Worm (Caenorhabditis elegans) whole organism, L4/young adult: Measurements from ENCODE around the gene srh-21.

Experiments used
- W03F9.2 ChIP-seq: fragments of 150-350 bp; optimal IDR thresholded peaks from 2 replicates; lab custom pipeline; 2014; ENCODE audit warnings: missing biosample characterization, missing genetic modification characterization
- dao-5 ChIP-seq: sonication (generic microtip); optimal IDR thresholded peaks from 2 replicates; lab custom pipeline; 2016; ENCODE audit warnings: missing genotype, missing genetic modification characterization, moderate library complexity, missing compliant biosample characterization
- him-1 ChIP-seq: sonication (generic microtip); optimal IDR thresholded peaks from 2 replicates; lab custom pipeline; 2016; ENCODE audit warnings: missing genotype, missing genetic modification reagents, missing genetic modification characterization, missing compliant biosample characterization

Gene srh-21

ce11 chrV:4903696-4904095 is 22.8 kb upstream of the srh-21 start, which contains the start of gene ugt-8:
ugt-8 (plus strand) TSS chrV:4903930.
- TF ChIP-seq dao-5 (tag; lab: Kevin White, UChicago) = no peak
- no peak for TF ChIP-seq W03F9.2 (tag; lab: Kevin White, UChicago)
- no peak for TF ChIP-seq him-1 (tag; lab: Kevin White, UChicago)

- TF ChIP-seq him-1 (tag; lab: Kevin White, UChicago) (no peak), dao-5 (tag; lab: Kevin White, UChicago) (no peak), W03F9.2 (tag; lab: Kevin White, UChicago) (no peak)
These were observed 20.5 kb upstream of the srh-21 start, which contains the start of gene ugt-14 for ce11 chrV:4905953-4906352. ugt-14 (plus strand) TSS chrV:4906253.

ce11 chrV:4908591-4908990 is 17.9 kb upstream of the srh-21 start, which contains the start of gene ugt-13:
ugt-13 (plus strand) TSS chrV:4908884.
- TF ChIP-seq him-1 (tag; lab: Kevin White, UChicago) (no peak), dao-5 (tag; lab: Kevin White, UChicago) (no peak), W03F9.2 (tag; lab: Kevin White, UChicago) (no peak)

ce11 chrV:4912313-4912712 is 14.2 kb upstream of the srh-21 start, which contains the start of gene H23N18.5:
H23N18.5 (minus strand) TSS chrV:4912381.
- no peak for TF ChIP-seq W03F9.2 (tag; lab: Kevin White, UChicago)
- no peak for TF ChIP-seq dao-5 (tag; lab: Kevin White, UChicago)
- no peak for TF ChIP-seq him-1 (tag; lab: Kevin White, UChicago)

ce11 chrV:4913853-4914252 is 12.6 kb upstream of the srh-21 start:
- TF ChIP-seq W03F9.2 (tag; lab: Kevin White, UChicago) = no peak
- no peak for TF ChIP-seq dao-5 (tag; lab: Kevin White, UChicago)
- TF ChIP-seq him-1 (tag; lab: Kevin White, UChicago) = no peak

- TF ChIP-seq dao-5 (tag; lab: Kevin White, UChicago) = no peak
- no peak for TF ChIP-seq W03F9.2 (tag; lab: Kevin White, UChicago)
- TF ChIP-seq him-1 (tag; lab: Kevin White, UChicago) = no peak
These were observed 11.6 kb upstream of the srh-21 start, which contains the start of gene H23N18.6 for ce11 chrV:4914879-4915278. H23N18.6 (minus strand) TSS chrV:4915079.

ce11 chrV:4918091-4918624 is 8.3 kb upstream of the srh-21 start, which contains the start of gene C02E7.7:
C02E7.7 (minus strand) TSS chrV:4918574.
- TF ChIP-seq dao-5 (tag; lab: Kevin White, UChicago) (no peak), W03F9.2 (tag; lab: Kevin White, UChicago) (no peak)

- TF ChIP-seq W03F9.2 (tag; lab: Kevin White, UChicago) (no peak), dao-5 (tag; lab: Kevin White, UChicago) (no peak), him-1 (tag; lab: Kevin White, UChicago) (no peak)
These were observed 7.7 kb upstream of the srh-21 start, which contains the start of gene C02E7.6 for ce11 chrV:4918664-4919257. C02E7.6 (plus strand) TSS chrV:4919207.

- TF ChIP-seq dao-5 (tag; lab: Kevin White, UChicago) = no peak
- no peak for TF ChIP-seq him-1 (tag; lab: Kevin White, UChicago)
- TF ChIP-seq W03F9.2 (tag; lab: Kevin White, UChicago) = no peak
These were observed 5.8 kb upstream of the srh-21 start, which contains the start of the genes C02E7.8 and srh-23 for ce11 chrV:4920690-4921152. C02E7.8 (minus strand) TSS chrV:4920790. srh-23 (plus strand) TSS chrV:4921102.

- TF ChIP-seq W03F9.2 (tag; lab: Kevin White, UChicago) (no peak), dao-5 (tag; lab: Kevin White, UChicago) (no peak), him-1 (tag; lab: Kevin White, UChicago) (no peak)
These were observed 4.4 kb upstream of the srh-21 start, which contains the start of gene srh-22 for ce11 chrV:4922024-4922423. srh-22 (plus strand) TSS chrV:4922324.

ce11 chrV:4924618-4925017 is 1.9 kb upstream of the srh-21 start, which contains the start of gene srh-20:
srh-20 (plus strand) TSS chrV:4924918.
- TF ChIP-seq W03F9.2 (tag; lab: Kevin White, UChicago) = no peak
- no peak for TF ChIP-seq him-1 (tag; lab: Kevin White, UChicago)
- no peak for TF ChIP-seq dao-5 (tag; lab: Kevin White, UChicago)

ce11 chrV:4929842-4930241 is 3.4 kb downstream of the srh-21 start, which contains the start of gene str-205:
str-205 (minus strand) TSS chrV:4929942.
- TF ChIP-seq dao-5 (tag; lab: Kevin White, UChicago) (no peak), W03F9.2 (tag; lab: Kevin White, UChicago) (no peak), him-1 (tag; lab: Kevin White, UChicago) (no peak)

- TF ChIP-seq W03F9.2 (tag; lab: Kevin White, UChicago) (no peak), dao-5 (tag; lab: Kevin White, UChicago) (no peak), him-1 (tag; lab: Kevin White, UChicago) (no peak)
These were observed 6.3 kb downstream of the srh-21 start, which contains the start of gene C02E7.10 for ce11 chrV:4932814-4933213. C02E7.10 (minus strand) TSS chrV:4933045.
